Fruit fly (Drosophila melanogaster): Measurements from ENCODE around the gene CG33673.

The CG33673 gene

DNA sequence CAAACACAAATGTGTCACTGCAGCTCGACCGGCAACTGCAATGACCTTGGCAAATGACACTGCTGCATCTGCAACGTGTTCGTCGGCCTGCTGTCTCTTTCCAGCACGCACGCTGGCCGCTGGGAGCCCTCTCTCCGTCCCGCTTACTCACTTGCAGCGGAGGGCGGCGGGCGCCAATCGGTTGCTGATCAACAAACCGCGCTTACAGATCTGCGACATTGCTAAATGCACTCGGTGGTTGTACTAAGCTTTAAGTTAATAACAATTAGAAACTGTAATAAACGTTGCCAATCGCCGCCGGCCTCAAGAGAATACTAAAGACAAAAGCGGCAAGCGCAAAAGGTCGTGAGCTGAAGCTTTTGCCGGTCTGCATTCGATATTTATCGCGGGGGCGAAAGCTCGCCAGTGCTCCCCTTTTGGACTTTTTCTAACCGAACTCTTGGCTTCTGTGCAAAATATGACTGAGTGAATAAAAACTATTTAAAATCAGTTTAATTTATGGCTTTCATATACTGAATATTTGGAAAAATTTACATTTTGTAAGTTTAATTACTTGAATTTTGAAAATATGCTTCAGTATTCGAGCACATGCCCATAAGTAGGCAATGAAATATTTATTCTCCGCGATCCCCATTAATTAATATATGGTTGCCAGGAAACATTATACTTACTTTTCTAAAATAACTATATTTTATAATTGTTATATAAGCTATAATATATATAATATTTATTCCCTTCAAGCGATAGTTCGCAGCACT lies 41.1 kb upstream of the CG33673 start, which contains the start of gene Got2 (continued):
- TF ChIP-seq phol (tag; optimal IDR thresholded peaks at IDR 0.05): no peak
- no peak for TF ChIP-seq h (optimal IDR thresholded peaks at IDR 0.05)
- TF ChIP-seq Bgb (GFP tag; IDR thresholded peaks at IDR 0.05; ENCODE audit: partially characterized antibody): peak; percentile 88
- TF ChIP-seq CG2199 (GFP tag; IDR thresholded peaks at IDR 0.05): no peak
- no peak for TF ChIP-seq lov (optimal IDR thresholded peaks at IDR 0.05)
- no peak for TF ChIP-seq lov (GFP tag; IDR thresholded peaks at IDR 0.05)
- TF ChIP-seq CG8290 (GFP tag; optimal IDR thresholded peaks at IDR 0.05): no peak
- TF ChIP-seq CG8290 (tag; optimal IDR thresholded peaks at IDR 0.05): no peak
- peak; percentile 27 for TF ChIP-seq Xbp1 (GFP tag; optimal IDR thresholded peaks at IDR 0.05)
- peak; percentile 78 for TF ChIP-seq vnd (GFP tag; IDR thresholded peaks at IDR 0.05; ENCODE audit: partially characterized antibody)
- peak; percentile 54 for TF ChIP-seq Dref (GFP tag; IDR thresholded peaks at IDR 0.05)
- TF ChIP-seq CG12219 (GFP tag; optimal IDR thresholded peaks at IDR 0.05): no peak
- no peak for TF ChIP-seq kni (GFP tag; optimal IDR thresholded peaks at IDR 0.05)
- TF ChIP-seq fd102C (GFP tag; optimal IDR thresholded peaks at IDR 0.05): no peak
- TF ChIP-seq HmgD (GFP tag; optimal IDR thresholded peaks at IDR 0.05): no peak
- TF ChIP-seq Camta (GFP tag; optimal IDR thresholded peaks at IDR 0.05): no peak
- peak; percentile 89 for TF ChIP-seq sr (GFP tag; IDR thresholded peaks at IDR 0.05)
- no peak for TF ChIP-seq Vsx1 (GFP tag; optimal IDR thresholded peaks at IDR 0.05)
- TF ChIP-seq Fer1 (GFP tag; optimal IDR thresholded peaks at IDR 0.05): no peak
- peak; percentile 31; the same call in 1 of the 2 replicates for TF ChIP-seq CG10366 (GFP tag; IDR thresholded peaks at IDR 0.05)
- peak; percentile 28 for TF ChIP-seq CG8924 (tag; optimal IDR thresholded peaks at IDR 0.05)
- TF ChIP-seq nerfin-2 (GFP tag; IDR thresholded peaks at IDR 0.05; ENCODE audit: partially characterized antibody): peak; percentile 67
- TF ChIP-seq rib (GFP tag; IDR thresholded peaks at IDR 0.05): no peak; the same call in 1 of the 2 replicates
- peak; percentile 19 for TF ChIP-seq dmrt99B (tag; optimal IDR thresholded peaks at IDR 0.05)
- no peak for TF ChIP-seq Hr39 (optimal IDR thresholded peaks at IDR 0.05)
- TF ChIP-seq CG18476 (GFP tag; optimal IDR thresholded peaks at IDR 0.05): no peak
- TF ChIP-seq tx (GFP tag; optimal IDR thresholded peaks at IDR 0.05): no peak
- TF ChIP-seq dysf (GFP tag; IDR thresholded peaks at IDR 0.05): peak; percentile 22; the same call in 1 of the 3 replicates
- peak; percentile 80 for TF ChIP-seq BEAF-32 (GFP tag; optimal IDR thresholded peaks at IDR 0.05)
- peak; percentile 11 for TF ChIP-seq Sry-δ (GFP tag; optimal IDR thresholded peaks at IDR 0.05)
- TF ChIP-seq bcd (GFP tag; optimal IDR thresholded peaks at IDR 0.05): no peak
- TF ChIP-seq ewg (GFP tag; optimal IDR thresholded peaks at IDR 0.05): peak; percentile 57
- TF ChIP-seq CG11504 (tag; optimal IDR thresholded peaks at IDR 0.05): peak; percentile 44
- TF ChIP-seq E2f2 (GFP tag; IDR thresholded peaks at IDR 0.05): 0 out of 2 replicates have a peak, but pooled peaks have one; percentile 14
- TF ChIP-seq al (GFP tag; IDR thresholded peaks at IDR 0.05): 0 out of 2 replicates have a peak, but pooled peaks have one; percentile 26
- no peak for TF ChIP-seq Hey (tag; optimal IDR thresholded peaks at IDR 0.05)
- TF ChIP-seq Hmr (GFP tag; optimal IDR thresholded peaks at IDR 0.05): peak; percentile 70
- peak; percentile 3 for TF ChIP-seq Dp (GFP tag; optimal IDR thresholded peaks at IDR 0.05)
- TF ChIP-seq bab2 (GFP tag; optimal IDR thresholded peaks at IDR 0.05): no peak
- 0 out of 2 replicates have a peak, but pooled peaks have one; percentile 34 for TF ChIP-seq CG31441 (GFP tag; IDR thresholded peaks at IDR 0.05)
- peak; percentile 9 for TF ChIP-seq Jarid2 (GFP tag; optimal IDR thresholded peaks at IDR 0.05)
- TF ChIP-seq CG1832 (GFP tag; optimal IDR thresholded peaks at IDR 0.05): peak; percentile 74
- TF ChIP-seq p53 (GFP tag; optimal IDR thresholded peaks at IDR 0.05): no peak
- TF ChIP-seq CHES-1-like (GFP tag; optimal IDR thresholded peaks at IDR 0.05): no peak
- no peak for TF ChIP-seq NC2β (GFP tag; optimal IDR thresholded peaks at IDR 0.05)
- peak; percentile 13 for TF ChIP-seq CG6854 (GFP tag; optimal IDR thresholded peaks at IDR 0.05)
- TF ChIP-seq CG14667 (GFP tag; IDR thresholded peaks at IDR 0.05): no peak
- no peak for TF ChIP-seq az2 (GFP tag; optimal IDR thresholded peaks at IDR 0.05)
- peak; percentile 36; the same call in 1 of the 2 replicates for TF ChIP-seq Drgx (GFP tag; IDR thresholded peaks at IDR 0.05)
- no peak for TF ChIP-seq caup (GFP tag; optimal IDR thresholded peaks at IDR 0.05; ENCODE audit: severe bottlenecking)
